Fruit fly (Drosophila melanogaster): Measurements from ENCODE around the gene 2mit.

2mit gene

dm6 chr3R:13155587-13155986 is at the start of gene 2mit:
TSS of gene 2mit (minus strand) at chr3R:13155687.
- no peak for TF ChIP-seq CTCF (optimal IDR thresholded peaks at IDR 0.05)
- no peak for TF ChIP-seq CG8478 (optimal IDR thresholded peaks at IDR 0.05)

dm6 chr3R:13200402-13200801 is 44.9 kb upstream of the 2mit start:
- TF ChIP-seq CG8478 (optimal IDR thresholded peaks at IDR 0.05) (no peak), CTCF (optimal IDR thresholded peaks at IDR 0.05) (no peak)

DNA sequence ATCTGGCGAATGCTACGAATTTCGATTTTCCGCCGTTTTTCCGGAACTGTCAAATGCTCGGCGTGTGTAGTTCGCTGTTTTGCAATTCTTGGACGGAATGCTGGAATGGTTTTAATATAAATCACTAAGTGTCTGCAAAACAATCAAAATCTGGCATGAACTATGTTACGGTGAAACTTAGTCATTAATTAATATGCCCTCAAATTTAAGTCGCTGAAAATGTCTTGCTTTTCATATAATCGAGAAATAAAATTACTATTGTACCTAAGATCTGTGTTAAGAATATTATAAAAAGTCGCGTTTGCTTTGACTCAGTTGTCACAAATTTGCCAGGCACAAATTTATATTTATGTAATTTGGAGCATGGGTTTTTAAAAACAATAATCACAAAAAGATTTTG is 35.8 kb upstream of the 2mit start, which contains the start of gene CG8141:
Gene CG8141 (plus strand): TSS at position 301 of the 400 bp plus-strand sequence.
- TF ChIP-seq CG8478 (optimal IDR thresholded peaks at IDR 0.05) (no peak), CTCF (optimal IDR thresholded peaks at IDR 0.05) (no peak)

DNA sequence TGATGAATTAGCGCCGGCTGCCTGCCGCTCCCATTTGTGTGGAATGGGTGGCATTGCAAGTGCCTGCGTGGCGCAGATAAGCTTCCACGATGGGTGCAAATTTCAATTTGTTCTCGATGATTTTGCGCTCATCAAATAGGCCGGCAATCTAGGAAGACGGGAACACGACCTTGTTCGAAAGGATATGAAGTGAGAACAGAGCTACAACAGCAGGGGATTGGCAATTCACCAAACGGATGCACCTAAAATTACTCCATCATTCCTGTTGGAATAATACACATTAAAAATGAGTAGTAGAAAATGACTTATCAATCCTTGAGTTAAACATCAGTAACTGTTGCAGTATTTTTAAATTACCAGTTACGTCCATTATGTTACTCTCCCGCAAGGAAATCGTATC is 32.7 kb upstream of the 2mit start, which contains the start of gene CG14380:
Gene CG14380 (plus strand): TSS at position 301 of the 400 bp plus-strand sequence.
- TF ChIP-seq CTCF (optimal IDR thresholded peaks at IDR 0.05) (no peak), CG8478 (optimal IDR thresholded peaks at IDR 0.05) (no peak)

DNA sequence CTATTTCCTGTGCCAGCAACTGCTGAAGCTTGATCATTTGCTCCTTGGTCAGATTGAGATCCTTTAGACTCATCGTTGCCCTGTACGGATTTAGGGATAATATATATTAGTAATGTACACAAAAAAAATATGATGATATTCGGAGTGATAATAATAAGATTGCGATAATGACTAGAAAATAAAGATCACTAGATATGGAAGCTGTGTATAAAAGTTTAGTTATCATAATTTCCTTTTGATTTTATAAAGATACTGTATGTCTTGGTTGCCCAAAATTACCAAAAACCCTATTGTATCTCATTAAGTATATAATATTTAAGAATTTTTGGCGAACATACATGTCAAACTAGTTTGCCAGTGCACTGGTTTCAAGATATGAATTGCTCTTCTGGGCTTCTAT is 30.9 kb upstream of the 2mit start, which contains the start of gene CG8508:
Gene CG8508 (minus strand): TSS at position 101 of the 400 bp plus-strand sequence.
- no peak for TF ChIP-seq CTCF (optimal IDR thresholded peaks at IDR 0.05)
- no peak for TF ChIP-seq CG8478 (optimal IDR thresholded peaks at IDR 0.05)

dm6 chr3R:13181004-13181403 is 25.5 kb upstream of the 2mit start, which contains the start of gene CG8138:
TSS of gene CG8138 (plus strand) at chr3R:13181304.
- TF ChIP-seq CG8478 (optimal IDR thresholded peaks at IDR 0.05), result no peak
- no peak for TF ChIP-seq CTCF (optimal IDR thresholded peaks at IDR 0.05)

dm6 chr3R:13138120-13138519 is 17.4 kb downstream of the 2mit start:
- no peak for TF ChIP-seq CTCF (optimal IDR thresholded peaks at IDR 0.05)
- TF ChIP-seq CG8478 (optimal IDR thresholded peaks at IDR 0.05), result no peak

DNA sequence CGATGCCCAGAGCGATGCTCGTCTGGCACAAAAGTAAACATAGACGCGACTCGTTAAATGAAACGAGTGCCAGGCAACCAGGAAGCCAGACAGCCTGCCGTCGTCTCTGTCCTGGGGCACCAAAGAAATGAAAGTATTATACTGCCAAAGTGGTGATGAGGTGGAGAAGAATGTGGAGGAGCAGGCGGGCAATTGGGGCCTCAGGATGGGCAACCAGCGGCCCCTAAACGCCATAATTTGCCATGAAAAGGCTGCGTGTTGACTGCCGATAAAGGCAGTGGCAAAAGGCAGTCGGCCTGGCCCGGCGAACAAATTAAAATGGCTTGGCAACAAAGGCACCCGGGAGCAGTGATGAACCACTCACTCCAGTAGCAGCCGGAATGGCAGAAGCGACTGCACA is 26.6 kb downstream of the 2mit start:
- TF ChIP-seq CG8478 (optimal IDR thresholded peaks at IDR 0.05), result no peak
- TF ChIP-seq CTCF (optimal IDR thresholded peaks at IDR 0.05), result no peak

DNA sequence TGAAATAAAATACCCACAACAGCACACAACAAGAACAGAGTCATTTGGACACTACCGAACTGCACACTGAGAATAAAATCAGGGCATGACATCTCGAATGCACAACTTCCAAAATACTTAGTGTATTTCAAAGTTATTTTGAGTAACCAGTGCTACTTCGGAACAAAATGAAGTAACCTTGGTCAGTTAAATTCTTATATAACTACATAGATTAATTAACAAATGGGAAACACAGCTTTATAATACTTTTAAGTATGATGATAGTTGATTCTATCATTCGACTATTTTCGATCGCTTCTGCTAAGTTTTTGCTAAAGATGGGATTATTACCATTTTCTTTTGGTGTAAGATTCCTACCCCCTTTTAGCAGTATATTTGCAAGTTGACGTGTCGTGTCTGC is 37.8 kb downstream of the 2mit start:
- TF ChIP-seq CTCF (optimal IDR thresholded peaks at IDR 0.05) (no peak), CG8478 (optimal IDR thresholded peaks at IDR 0.05) (no peak)

DNA sequence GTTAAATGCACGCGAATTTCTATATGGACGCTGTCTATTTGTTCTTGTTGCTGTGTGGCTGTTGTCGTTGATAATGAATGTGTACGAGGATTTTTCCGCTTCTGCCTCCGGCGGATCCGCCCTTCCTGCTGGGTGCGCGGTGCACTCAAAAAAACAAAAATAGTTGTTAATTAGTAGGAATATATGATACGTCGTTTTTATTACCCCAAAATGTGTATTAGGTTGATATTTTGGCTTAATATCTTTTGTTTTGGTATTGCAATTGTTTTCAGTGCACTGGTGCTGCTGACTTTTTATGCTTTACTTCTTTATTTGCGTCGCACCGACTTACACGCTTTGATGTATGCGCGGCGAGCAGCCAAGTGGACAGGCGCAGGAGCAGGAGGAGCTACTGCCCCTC is 63.8 kb downstream of the 2mit start:
- TF ChIP-seq CTCF (optimal IDR thresholded peaks at IDR 0.05) (no peak), CG8478 (optimal IDR thresholded peaks at IDR 0.05) (no peak)

dm6 chr3R:13088942-13089341 is 66.5 kb downstream of the 2mit start, which contains the start of gene CG34308:
TSS of gene CG34308 (plus strand) at chr3R:13089242.
- TF ChIP-seq CG8478 (optimal IDR thresholded peaks at IDR 0.05) (no peak), CTCF (optimal IDR thresholded peaks at IDR 0.05) (no peak)

DNA sequence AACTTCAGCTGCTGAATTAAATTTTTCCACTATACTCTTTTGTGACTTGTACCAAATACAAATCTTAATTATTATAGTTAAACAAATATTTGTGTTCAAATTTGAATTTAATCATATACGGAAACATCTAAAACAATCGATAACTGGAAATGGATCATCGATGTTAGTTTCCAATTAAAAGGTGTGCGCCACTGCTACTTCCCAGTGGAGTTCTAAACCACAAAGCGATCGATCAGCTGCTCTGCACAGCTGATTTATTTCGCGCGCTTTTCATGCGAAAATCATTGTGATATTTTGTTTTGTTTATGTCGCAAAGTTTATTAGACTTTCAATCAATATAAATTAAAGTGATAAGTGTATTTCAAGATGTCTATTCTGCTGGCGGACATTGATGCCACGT is 67.1 kb downstream of the 2mit start, which contains the start of gene timeout:
Gene timeout (plus strand): TSS at position 257 of the 400 bp plus-strand sequence.
- TF ChIP-seq CTCF (optimal IDR thresholded peaks at IDR 0.05), result peak in 1 of 2 experiments; percentile 55
- TF ChIP-seq CG8478 (optimal IDR thresholded peaks at IDR 0.05), result no peak

DNA sequence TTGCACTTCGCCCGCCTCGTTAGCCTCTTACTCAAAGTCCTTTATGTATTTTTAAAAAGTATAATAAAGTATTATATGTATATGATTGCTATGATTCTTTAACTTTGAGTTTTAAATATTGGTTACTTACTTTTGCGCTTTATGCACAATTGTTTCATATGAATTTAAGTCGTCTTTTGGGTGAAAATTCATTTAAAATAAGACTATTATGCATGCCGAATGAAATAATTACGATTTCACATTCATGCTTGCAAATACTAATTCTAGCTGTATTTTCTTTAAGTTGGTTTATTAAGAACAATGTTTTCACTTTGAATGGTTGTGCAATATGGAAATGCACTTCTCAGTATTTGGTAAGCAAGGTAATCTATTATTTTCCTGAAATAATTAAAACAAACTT is 69.6 kb downstream of the 2mit start, which contains the start of gene CG43063:
Gene CG43063 (plus strand): TSS at position 301 of the 400 bp plus-strand sequence.
- TF ChIP-seq CG8478 (optimal IDR thresholded peaks at IDR 0.05) (no peak), CTCF (optimal IDR thresholded peaks at IDR 0.05) (no peak)

- no peak for TF ChIP-seq CG8478 (optimal IDR thresholded peaks at IDR 0.05)
- TF ChIP-seq CTCF (optimal IDR thresholded peaks at IDR 0.05), result no peak
These were observed 73.1 kb downstream of the 2mit start for dm6 chr3R:13082382-13082781.

DNA sequence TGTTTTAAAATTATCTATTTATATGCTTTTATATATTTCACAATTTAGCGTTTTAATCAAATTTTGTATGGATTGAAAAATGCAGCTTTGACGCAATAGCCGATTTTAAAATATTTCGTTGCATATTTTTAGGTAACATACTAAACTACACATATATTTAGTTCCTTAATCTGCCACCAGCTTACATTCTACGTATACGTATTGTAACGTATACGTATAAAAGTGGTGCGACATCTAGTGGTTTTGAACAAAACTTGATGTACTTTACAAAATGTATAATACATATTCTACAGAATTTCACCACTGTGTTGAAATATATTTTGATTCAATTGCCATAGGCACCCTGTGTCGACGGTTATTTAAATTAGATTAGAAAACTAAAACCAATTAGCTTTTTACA is 77.2 kb downstream of the 2mit start:
- peak; percentile 95 to 97 for TF ChIP-seq CTCF (optimal IDR thresholded peaks at IDR 0.05)
- TF ChIP-seq CG8478 (optimal IDR thresholded peaks at IDR 0.05), result no peak

dm6 chr3R:13077262-13077661 is 78.2 kb downstream of the 2mit start:
- peak; percentile 84 to 94 for TF ChIP-seq CTCF (optimal IDR thresholded peaks at IDR 0.05)
- no peak for TF ChIP-seq CG8478 (optimal IDR thresholded peaks at IDR 0.05)

DNA sequence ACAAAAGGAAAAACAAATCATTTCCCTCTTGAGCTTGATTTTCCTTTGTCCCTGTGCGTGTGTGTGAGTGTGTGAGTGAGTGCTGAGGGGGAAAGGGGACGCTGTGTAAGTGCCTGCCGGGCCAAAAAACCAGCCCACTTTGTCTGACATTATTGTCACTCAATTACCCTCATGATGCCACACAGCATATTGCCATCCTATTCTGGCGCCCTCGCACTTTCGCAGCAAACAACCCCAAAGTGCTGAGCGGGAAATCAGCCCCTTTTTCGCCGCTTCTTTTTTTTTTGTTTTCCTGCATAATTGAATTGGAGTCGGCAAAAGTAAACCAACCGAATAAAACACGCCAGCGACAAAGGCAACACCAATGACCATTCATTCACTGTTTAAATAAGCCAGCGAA is 79.8 kb downstream of the 2mit start:
- TF ChIP-seq CTCF (optimal IDR thresholded peaks at IDR 0.05) (no peak), CG8478 (optimal IDR thresholded peaks at IDR 0.05) (no peak)

Data from S2 (cell line).